Worm (Caenorhabditis elegans) whole organism, late embryonic: Measurements from ENCODE around the gene popl-1.

Experiments
- C08G9.2 ChIP-seq: sonication (generic microtip); optimal IDR thresholded peaks from 2 replicates; lab custom pipeline; 2016; ENCODE audit warnings: mild to moderate bottlenecking, missing genetic modification characterization, moderate library complexity, missing compliant biosample characterization
- F13H6.1 ChIP-seq: sonication (generic microtip); optimal IDR thresholded peaks from 2 replicates; lab custom pipeline; 2016; ENCODE audit warnings: missing genetic modification characterization, missing compliant biosample characterization
- K02D7.2 ChIP-seq: sonication (generic microtip); optimal IDR thresholded peaks from 2 replicates; lab custom pipeline; 2017; ENCODE audit warnings: mild to moderate bottlenecking, missing genetic modification characterization, missing compliant biosample characterization
- Y22D7AL.16 ChIP-seq: sonication (generic microtip); optimal IDR thresholded peaks from 2 replicates; lab custom pipeline; 2016; ENCODE audit warnings: missing genetic modification characterization, missing compliant biosample characterization
- ceh-34 ChIP-seq: sonication (generic microtip); optimal IDR thresholded peaks from 2 replicates; lab custom pipeline; 2016; ENCODE audit warnings: mild to moderate bottlenecking, missing genetic modification characterization, missing compliant biosample characterization
- ceh-48 ChIP-seq: sonication (generic microtip); optimal IDR thresholded peaks from 2 replicates; lab custom pipeline; 2016; ENCODE audit warnings: missing genetic modification characterization, inconsistent platforms, missing compliant biosample characterization
- ceh-9 ChIP-seq: sonication (generic microtip); optimal IDR thresholded peaks from 2 replicates; lab custom pipeline; 2016; ENCODE audit warnings: mild to moderate bottlenecking, missing genetic modification characterization, inconsistent platforms, missing compliant biosample characterization
- che-1 ChIP-seq: sonication (generic microtip); optimal IDR thresholded peaks from 2 replicates; lab custom pipeline; 2016; ENCODE audit warnings: mild to moderate bottlenecking, missing genetic modification characterization, missing compliant biosample characterization
- elt-4 ChIP-seq: sonication (generic microtip); optimal IDR thresholded peaks from 2 replicates; lab custom pipeline; 2016; ENCODE audit warnings: missing genetic modification characterization, missing compliant biosample characterization
- fkh-10 ChIP-seq: fragments of 150-350 bp; optimal IDR thresholded peaks from 2 replicates; lab custom pipeline; 2014; ENCODE audit warnings: missing biosample characterization, missing genetic modification reagents, missing genetic modification characterization
- hlh-8 ChIP-seq: sonication (generic microtip); optimal IDR thresholded peaks from 2 replicates; lab custom pipeline; 2016; ENCODE audit warnings: missing genotype, missing genetic modification characterization, missing compliant biosample characterization
- nfya-1 ChIP-seq: sonication (generic microtip); optimal IDR thresholded peaks from 2 replicates; lab custom pipeline; 2017; ENCODE audit warnings: missing genetic modification characterization, mild to moderate bottlenecking, missing compliant biosample characterization, antibody characterized with exemption, moderate library complexity
- pag-3 ChIP-seq: sonication (generic microtip); optimal IDR thresholded peaks from 2 replicates; lab custom pipeline; 2016; ENCODE audit warnings: missing compliant biosample characterization, missing genetic modification characterization, borderline replicate concordance
- pqm-1 ChIP-seq: sonication (generic microtip); optimal IDR thresholded peaks from 2 replicates; lab custom pipeline; 2016; ENCODE audit warnings: missing genetic modification characterization, missing compliant biosample characterization

ce11 chrIII:6431766-6432228 is 1.1 kb upstream of the popl-1 start, which contains the start of the genes mrps-17 and txdc-9:
- peak; percentile 65 for TF ChIP-seq nfya-1 (tag; lab: Kevin White, UChicago)
- no peak for TF ChIP-seq pqm-1
- TF ChIP-seq che-1, result no peak
- TF ChIP-seq Y22D7AL.16 (tag; lab: Kevin White, UChicago), result no peak
- TF ChIP-seq elt-4, result no peak
- TF ChIP-seq hlh-8 (tag; lab: Kevin White, UChicago), result no peak
- TF ChIP-seq K02D7.2, result no peak
- TF ChIP-seq ceh-48 (tag; lab: Kevin White, UChicago), result peak; percentile 47
- TF ChIP-seq pag-3, result no peak
- no peak for TF ChIP-seq F13H6.1 (tag; lab: Kevin White, UChicago)
- TF ChIP-seq C08G9.2, result no peak
- TF ChIP-seq fkh-10 (GFP tag; lab: Kevin White, UChicago), result no peak
- peak; percentile 31 for TF ChIP-seq ceh-34 (tag; lab: Kevin White, UChicago)
- TF ChIP-seq ceh-9 (tag; lab: Kevin White, UChicago), result no peak
